Fruit fly (Drosophila melanogaster): Measurements from ENCODE around the gene Tbcd.

Gene Tbcd

dm6 chr2L:2162729-2163567 is 15.6 kb downstream of the Tbcd start:
- TF ChIP-seq noc (tag; optimal IDR thresholded peaks at IDR 0.05): no peak

DNA sequence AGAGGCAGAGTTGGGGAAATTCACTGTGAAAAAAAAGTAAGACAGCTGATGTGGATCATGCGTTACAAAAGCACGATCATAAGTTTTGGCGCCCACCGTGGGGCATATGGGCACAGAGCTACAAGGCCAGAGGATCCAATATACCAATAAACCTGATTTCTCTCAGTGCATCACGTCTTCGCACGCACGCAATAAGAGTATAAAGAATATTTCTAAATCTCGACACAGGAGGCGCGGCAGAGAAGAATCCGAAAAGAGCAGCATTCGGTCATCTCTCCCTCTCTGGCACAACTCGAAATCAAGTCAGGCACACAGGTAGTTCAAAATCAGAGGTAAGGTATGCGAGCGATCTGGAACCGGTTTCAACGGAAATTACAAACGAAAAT is 16.2 kb downstream of the Tbcd start:
- TF ChIP-seq noc (tag; optimal IDR thresholded peaks at IDR 0.05): peak; percentile 68

- no peak for TF ChIP-seq noc (tag; optimal IDR thresholded peaks at IDR 0.05)
Measured at dm6 chr2L:2164520-2165237, 17.4 kb downstream of the Tbcd start.

dm6 chr2L:2165238-2165577 is 17.9 kb downstream of the Tbcd start:
- no peak for TF ChIP-seq noc (tag; optimal IDR thresholded peaks at IDR 0.05)

dm6 chr2L:2165864-2166263 is 18.5 kb downstream of the Tbcd start:
- peak; percentile 67 for TF ChIP-seq noc (tag; optimal IDR thresholded peaks at IDR 0.05)

- no peak for TF ChIP-seq noc (tag; optimal IDR thresholded peaks at IDR 0.05)
Measured at dm6 chr2L:2166958-2167707, 19.8 kb downstream of the Tbcd start.

DNA sequence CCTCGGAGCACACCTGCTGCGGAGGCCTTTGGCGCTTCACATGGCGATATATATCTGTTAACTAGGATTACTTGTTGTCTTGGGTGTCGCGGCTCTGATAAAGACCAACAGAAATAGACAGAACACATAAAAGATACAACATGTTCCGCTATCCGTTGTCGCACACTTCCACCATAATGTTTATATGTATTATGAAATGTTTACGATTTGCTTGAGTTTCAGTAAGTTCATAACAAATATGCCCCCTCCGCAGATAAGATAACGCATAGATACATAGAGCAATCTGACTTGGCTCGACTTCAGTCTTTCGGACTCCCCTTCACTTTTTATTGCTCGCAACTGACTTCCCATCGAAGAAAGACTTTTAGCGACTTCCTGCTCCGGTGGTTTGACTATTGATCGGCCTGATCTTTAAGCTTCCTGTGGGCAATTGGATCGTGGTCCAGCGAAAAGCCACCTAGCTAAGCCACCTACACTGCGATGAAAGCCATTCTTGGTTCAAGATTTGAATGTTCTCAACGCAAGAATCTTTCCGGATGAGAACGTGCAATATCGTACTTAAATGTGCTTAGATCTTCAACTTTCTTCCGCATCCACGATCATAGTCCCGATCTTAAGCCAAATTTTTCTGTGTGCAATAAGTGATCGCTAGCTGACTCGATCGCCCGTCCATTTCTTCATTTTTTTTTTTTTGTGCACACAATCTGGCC is 21.0 kb downstream of the Tbcd start:
- TF ChIP-seq noc (tag; optimal IDR thresholded peaks at IDR 0.05): peak; percentile 9

DNA sequence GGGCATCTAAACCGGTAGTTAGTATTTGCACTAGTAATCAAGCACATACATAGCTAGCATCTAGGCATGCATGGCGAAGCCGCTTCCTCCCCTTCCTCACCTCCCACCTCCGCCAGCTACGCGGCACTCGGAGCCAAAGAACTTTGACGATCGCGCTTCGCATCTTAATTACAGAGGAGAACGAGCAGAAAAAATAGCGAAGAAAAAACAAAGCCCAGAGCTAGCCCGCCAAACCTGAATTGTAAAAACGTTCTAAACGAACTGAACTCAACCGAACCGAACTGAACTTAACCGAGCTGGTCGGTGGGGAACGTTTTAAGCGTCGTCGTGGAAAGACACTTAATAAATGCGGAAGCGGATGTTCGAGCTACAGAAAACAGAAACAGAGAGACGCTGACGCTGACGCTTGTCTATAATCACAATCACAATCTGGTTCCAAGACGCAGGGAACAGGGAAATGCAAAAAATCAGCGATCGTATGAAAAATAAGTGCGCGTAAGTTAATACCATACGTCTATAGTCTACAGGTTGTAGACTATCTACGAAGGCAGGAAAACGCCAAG is 21.7 kb downstream of the Tbcd start:
- no peak for TF ChIP-seq noc (tag; optimal IDR thresholded peaks at IDR 0.05)

- TF ChIP-seq noc (tag; optimal IDR thresholded peaks at IDR 0.05): peak; percentile 75
Measured at dm6 chr2L:2171366-2172078, 24.2 kb downstream of the Tbcd start.

dm6 chr2L:2172460-2173121 is 25.3 kb downstream of the Tbcd start:
- TF ChIP-seq noc (tag; optimal IDR thresholded peaks at IDR 0.05): no peak

dm6 chr2L:2173191-2173590 is 25.9 kb downstream of the Tbcd start:
- no peak for TF ChIP-seq noc (tag; optimal IDR thresholded peaks at IDR 0.05)

- TF ChIP-seq noc (tag; optimal IDR thresholded peaks at IDR 0.05): no peak
Measured at dm6 chr2L:2173604-2174003, 26.3 kb downstream of the Tbcd start.

- TF ChIP-seq noc (tag; optimal IDR thresholded peaks at IDR 0.05): peak; percentile 41
Measured at dm6 chr2L:2175090-2175830, 27.9 kb downstream of the Tbcd start.
